Fruit fly (Drosophila melanogaster) whole organism, embryonic: ENCODE results near the gene CG11980.

Source experiments
- Antp ChIP-seq: fragments of 200-800 bp; sonication (Bioruptor generic); optimal IDR thresholded peaks from 3 replicates; lab custom pipeline; 2016; ENCODE audit warnings: missing biosample characterization, missing genetic modification characterization
- Asciz ChIP-seq: fragments of 200-800 bp; sonication (Bioruptor generic); optimal IDR thresholded peaks from 2 replicates; lab custom pipeline; 2017; ENCODE audit warnings: missing biosample characterization, mild to moderate bottlenecking, missing genetic modification characterization, missing genetic modification reagents
- Atf-2 ChIP-seq: fragments of 200-800 bp; sonication (Bioruptor generic); optimal IDR thresholded peaks from 2 replicates; lab custom pipeline; 2016; ENCODE audit warnings: missing biosample characterization, missing genetic modification characterization
- Blimp-1 ChIP-seq: fragments of 200-800 bp; sonication (Bioruptor generic); optimal IDR thresholded peaks from 3 replicates; lab custom pipeline; 2018; ENCODE audit warnings: missing biosample characterization, missing genetic modification characterization, mild to moderate bottlenecking, moderate library complexity, missing genetic modification reagents
- CG10147 ChIP-seq: fragments of 200-800 bp; sonication (Bioruptor generic); optimal IDR thresholded peaks from 2 replicates; lab custom pipeline; 2019; ENCODE audit warnings: missing biosample characterization, mild to moderate bottlenecking, missing genetic modification characterization, moderate library complexity
- CG11456 ChIP-seq: fragments of 200-800 bp; sonication (Bioruptor generic); IDR thresholded peaks from 3 replicates; pipeline ENCODE4 v1.3.6; 2022; ENCODE audit warnings: missing biosample characterization, missing genetic modification characterization
- CG11560 ChIP-seq: fragments of 200-800 bp; sonication (Bioruptor generic); IDR thresholded peaks from 3 replicates; pipeline ENCODE4 v1.3.6; 2022; ENCODE audit warnings: missing biosample characterization, missing genetic modification characterization
- CG12769 ChIP-seq: fragments of 200-800 bp; sonication (Bioruptor generic); optimal IDR thresholded peaks from 2 replicates; lab custom pipeline; 2019; ENCODE audit warnings: missing biosample characterization, mild to moderate bottlenecking, missing genetic modification characterization, moderate library complexity
- CG13424 ChIP-seq: fragments of 200-800 bp; sonication (Bioruptor generic); optimal IDR thresholded peaks from 2 replicates; lab custom pipeline; 2019; ENCODE audit warnings: missing biosample characterization, mild to moderate bottlenecking, missing genetic modification characterization, moderate library complexity
- CG1529 ChIP-seq: fragments of 200-800 bp; sonication (Bioruptor generic); optimal IDR thresholded peaks from 3 replicates; lab custom pipeline; 2018; ENCODE audit warnings: missing biosample characterization, missing genetic modification characterization
- CG18262 ChIP-seq: fragments of 200-800 bp; optimal IDR thresholded peaks from 3 replicates; lab custom pipeline; 2019; ENCODE audit warnings: missing biosample characterization, mild to moderate bottlenecking, missing genetic modification characterization, moderate library complexity
- CG18764 ChIP-seq: fragments of 200-800 bp; sonication (Bioruptor generic); optimal IDR thresholded peaks from 3 replicates; lab custom pipeline; 2016; ENCODE audit warnings: missing biosample characterization, missing genetic modification characterization
- CG2712 ChIP-seq: fragments of 200-800 bp; optimal IDR thresholded peaks from 3 replicates; lab custom pipeline; 2019; ENCODE audit warnings: missing biosample characterization, mild to moderate bottlenecking, missing genetic modification characterization, moderate library complexity
- CG31224 ChIP-seq: fragments of 200-800 bp; sonication (Bioruptor generic); IDR thresholded peaks from 2 replicates; pipeline ENCODE4 v1.3.6; 2022; ENCODE audit warnings: missing biosample characterization, missing genetic modification characterization
- CG32772 ChIP-seq: fragments of 200-800 bp; sonication (Bioruptor generic); IDR thresholded peaks from 2 replicates; pipeline ENCODE4 v1.3.6; 2022; ENCODE audit warnings: missing biosample characterization, missing genetic modification characterization
- CG4360 ChIP-seq: fragments of 200-800 bp; sonication (Bioruptor generic); IDR thresholded peaks from 2 replicates; pipeline ENCODE4 v1.3.6; 2022; ENCODE audit warnings: missing biosample characterization, missing genetic modification characterization
- CG4854 ChIP-seq: fragments of 200-800 bp; sonication (Bioruptor generic); optimal IDR thresholded peaks from 2 replicates; lab custom pipeline; 2016; ENCODE audit warnings: missing biosample characterization, missing genetic modification characterization, inconsistent platforms
- CG6654 ChIP-seq: fragments of 200-800 bp; sonication (Bioruptor generic); optimal IDR thresholded peaks from 2 replicates; lab custom pipeline; 2017; ENCODE audit warnings: missing biosample characterization, mild to moderate bottlenecking, missing genetic modification characterization
- Dip3 ChIP-seq: fragments of 200-800 bp; sonication (Bioruptor generic); optimal IDR thresholded peaks from 3 replicates; lab custom pipeline; 2016; ENCODE audit warnings: missing biosample characterization, missing genetic modification characterization
- Drgx ChIP-seq: fragments of 200-800 bp; sonication (Bioruptor generic); IDR thresholded peaks from 2 replicates; pipeline ENCODE4 v1.3.6; 2022; ENCODE audit warnings: missing biosample characterization, missing genetic modification characterization
- Ets65A ChIP-seq: fragments of 200-800 bp; sonication (Bioruptor generic); peaks from one replicate; lab custom pipeline; 2016; ENCODE audit warnings: missing biosample characterization, missing genetic modification characterization
- Meics ChIP-seq: fragments of 200-800 bp; sonication (Bioruptor generic); optimal IDR thresholded peaks from 2 replicates; lab custom pipeline; 2017; ENCODE audit warnings: missing biosample characterization, mild to moderate bottlenecking, missing genetic modification characterization
- Mrtf ChIP-seq: fragments of 200-800 bp; sonication (Bioruptor generic); IDR thresholded peaks from 3 replicates; pipeline ENCODE4 v1.3.6; 2022; ENCODE audit warnings: missing biosample characterization, missing genetic modification characterization
- Poxn ChIP-seq: fragments of 200-800 bp; sonication (Bioruptor generic); IDR thresholded peaks from 2 replicates; pipeline ENCODE4 v1.3.6; 2022; ENCODE audit warnings: missing biosample characterization, missing genetic modification characterization
- Sox102F ChIP-seq: fragments of 200-800 bp; sonication (Bioruptor generic); optimal IDR thresholded peaks from 2 replicates; lab custom pipeline; 2018; ENCODE audit warnings: missing biosample characterization, mild to moderate bottlenecking, missing genetic modification characterization, moderate library complexity
- aop ChIP-seq: fragments of 200-800 bp; sonication (Bioruptor generic); IDR thresholded peaks from 2 replicates; pipeline ENCODE4 v1.3.6; 2022; ENCODE audit warnings: missing biosample characterization, missing genetic modification characterization
- chn ChIP-seq: fragments of 200-800 bp; sonication (Bioruptor generic); optimal IDR thresholded peaks from 2 replicates; lab custom pipeline; 2016; ENCODE audit warnings: missing biosample characterization, missing genetic modification characterization
- crol ChIP-seq: fragments of 200-800 bp; sonication (Bioruptor generic); IDR thresholded peaks from 2 replicates; pipeline ENCODE4 v1.3.6; 2022; ENCODE audit warnings: missing biosample characterization, missing genetic modification characterization
- dm ChIP-seq: fragments of 200-800 bp; sonication (Bioruptor generic); optimal IDR thresholded peaks from 3 replicates; lab custom pipeline; 2016; ENCODE audit warnings: missing biosample characterization, missing genetic modification characterization
- dmrt11E ChIP-seq: fragments of 200-800 bp; sonication (Bioruptor generic); optimal IDR thresholded peaks from 3 replicates; lab custom pipeline; 2018; ENCODE audit warnings: missing biosample characterization, mild to moderate bottlenecking, missing genetic modification characterization, moderate library complexity
- eve ChIP-seq, 2 experiments: fragments of >200 bp; optimal IDR thresholded peaks; 2 replicates each; lab custom pipeline; 2017; ENCODE audit warnings: missing biosample characterization in 2 of 2, missing genetic modification characterization in 2 of 2
- gem ChIP-seq: fragments of 200-800 bp; sonication (Bioruptor generic); optimal IDR thresholded peaks from 2 replicates; lab custom pipeline; 2019; ENCODE audit warnings: missing biosample characterization, mild to moderate bottlenecking, missing genetic modification characterization, moderate library complexity
- gsb ChIP-seq: fragments of 200-800 bp; sonication (Bioruptor generic); IDR thresholded peaks from 2 replicates; pipeline ENCODE4 v1.3.6; 2022; ENCODE audit warnings: missing biosample characterization, missing genetic modification characterization
- klu ChIP-seq: fragments of 200-800 bp; sonication (Bioruptor generic); IDR thresholded peaks from 2 replicates; pipeline ENCODE4 v1.3.6; 2022; ENCODE audit warnings: missing biosample characterization, missing genetic modification characterization
- kni ChIP-seq: fragments of 200-800 bp; sonication (Bioruptor generic); optimal IDR thresholded peaks from 3 replicates; lab custom pipeline; 2017; ENCODE audit warnings: mild to moderate bottlenecking, missing biosample characterization, missing genetic modification reagents, missing genetic modification characterization
- mirr ChIP-seq: fragments of 200-800 bp; sonication (Bioruptor generic); optimal IDR thresholded peaks from 3 replicates; lab custom pipeline; 2018; ENCODE audit warnings: missing biosample characterization, mild to moderate bottlenecking, missing genetic modification characterization
- mld ChIP-seq: fragments of 200-800 bp; sonication (Bioruptor generic); IDR thresholded peaks from 3 replicates; pipeline ENCODE4 v1.3.6; 2022; ENCODE audit warnings: missing biosample characterization, missing genetic modification characterization; ENCODE audit not compliant: partially characterized antibody
- peb ChIP-seq: fragments of 200-800 bp; sonication (Bioruptor generic); IDR thresholded peaks from 2 replicates; pipeline ENCODE4 v1.3.6; 2022; ENCODE audit warnings: missing biosample characterization, missing genetic modification characterization
- pros ChIP-seq: fragments of 200-800 bp; sonication (Bioruptor generic); optimal IDR thresholded peaks from 3 replicates; lab custom pipeline; 2019; ENCODE audit warnings: missing biosample characterization, mild to moderate bottlenecking, missing genetic modification characterization, moderate library complexity
- repo ChIP-seq: fragments of 200-800 bp; sonication (Bioruptor generic); optimal IDR thresholded peaks from 2 replicates; lab custom pipeline; 2016; ENCODE audit warnings: missing biosample characterization, missing genetic modification characterization
- sd ChIP-seq: fragments of 200-800 bp; sonication (Bioruptor generic); optimal IDR thresholded peaks from 3 replicates; lab custom pipeline; 2018; ENCODE audit warnings: missing biosample characterization, mild to moderate bottlenecking, missing genetic modification characterization, moderate library complexity
- sens-2 ChIP-seq: fragments of 200-800 bp; sonication (Bioruptor generic); IDR thresholded peaks from 2 replicates; pipeline ENCODE4 v1.3.6; 2022; ENCODE audit warnings: missing biosample characterization, missing genetic modification characterization
- sqz ChIP-seq: fragments of 200-800 bp; sonication (Bioruptor generic); optimal IDR thresholded peaks from 3 replicates; lab custom pipeline; 2018; ENCODE audit warnings: missing biosample characterization, mild to moderate bottlenecking, missing genetic modification characterization
- ssp ChIP-seq: fragments of 200-800 bp; sonication (Bioruptor generic); IDR thresholded peaks from 2 replicates; pipeline ENCODE4 v1.3.6; 2022; ENCODE audit warnings: missing biosample characterization, missing genetic modification characterization
- vvl ChIP-seq: fragments of 200-800 bp; sonication (Bioruptor generic); IDR thresholded peaks from 2 replicates; pipeline ENCODE4 v1.3.6; 2022; ENCODE audit warnings: missing biosample characterization, missing genetic modification characterization

CG11980 gene

dm6 chr3R:8966598-8966997 is 37.2 kb upstream of the CG11980 start:
- no peak for TF ChIP-seq repo
- TF ChIP-seq Drgx (GFP tag; lab: Robert Waterston, UW), result 0 out of 2 replicates have a peak, but pooled peaks have one; percentile 9

DNA sequence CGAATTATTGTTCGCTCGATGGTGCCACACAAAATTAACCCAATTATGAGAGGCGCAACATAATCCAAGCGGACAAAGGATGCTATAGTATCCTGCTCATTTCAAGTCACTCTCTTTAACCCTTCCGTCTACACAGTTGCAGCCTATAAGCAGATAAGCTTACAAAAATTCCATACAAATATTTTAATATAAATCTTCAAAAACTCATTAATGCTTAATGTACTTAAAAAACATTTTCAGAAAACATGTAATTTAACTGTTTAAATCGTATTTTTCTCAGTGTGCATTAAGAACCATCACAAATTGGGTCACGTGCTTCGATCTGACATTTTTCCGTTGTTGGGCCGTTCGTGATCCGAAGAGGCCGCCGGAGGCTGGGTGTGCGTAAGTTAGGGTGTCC is 35.0 kb upstream of the CG11980 start:
- TF ChIP-seq eve (GFP tag; optimal IDR thresholded peaks at IDR 0.05; lab: Kevin White, UChicago) (peak in 1 of 2 experiments; percentile 2), Poxn (GFP tag; lab: Robert Waterston, UW) (no peak), CG18262 (tag; lab: Kevin White, UChicago) (peak; percentile 2)

- TF ChIP-seq CG13424 (no peak), dm (GFP tag; lab: Kevin White, UChicago) (no peak), sqz (GFP tag; lab: Kevin White, UChicago) (peak; percentile 17), CG18764 (no peak), sd (tag; lab: Kevin White, UChicago) (peak; percentile 76), ssp (GFP tag; lab: Robert Waterston, UW) (no peak), CG10147 (GFP tag; lab: Kevin White, UChicago) (no peak), Blimp-1 (GFP tag; lab: Kevin White, UChicago) (peak; percentile 32), Dip3 (GFP tag; lab: Kevin White, UChicago) (no peak), Atf-2 (no peak), mld (GFP tag; lab: Robert Waterston, UW) (0 out of 3 replicates have a peak, but pooled peaks have one; percentile 20), klu (no peak), CG6654 (GFP tag; lab: Kevin White, UChicago) (no peak), Antp (GFP tag; lab: Kevin White, UChicago) (no peak), crol (GFP tag; lab: Robert Waterston, UW) (peak; percentile 74), kni (GFP tag; lab: Kevin White, UChicago) (peak; percentile 96), vvl (0 out of 2 replicates have a peak, but pooled peaks have one; percentile 7), CG12769 (tag; lab: Kevin White, UChicago) (peak; percentile 61)
- TF ChIP-seq, all 482 proteins: peak for 8
Observed at dm6 chr3R:8969301-8969925, 34.4 kb upstream of the CG11980 start.

DNA sequence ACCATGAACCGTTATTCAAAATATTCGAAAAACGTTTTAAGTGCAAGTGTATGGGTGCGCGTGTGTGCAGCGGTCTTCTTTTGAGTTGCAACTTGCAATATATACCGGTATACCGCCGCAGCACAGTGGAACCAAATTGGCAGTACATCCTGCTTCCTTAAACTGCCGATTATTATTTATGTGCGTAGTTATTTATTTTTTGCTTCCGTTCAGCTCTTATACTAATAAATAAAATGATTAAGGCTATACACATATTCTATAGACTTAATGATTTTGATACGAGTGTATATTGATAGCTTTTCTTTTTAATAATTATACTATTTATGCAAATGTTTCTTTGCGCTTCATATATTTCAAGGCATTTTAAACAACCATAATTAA is 33.9 kb upstream of the CG11980 start:
- peak; percentile 21 for TF ChIP-seq gem (tag; lab: Kevin White, UChicago)
- no peak for TF ChIP-seq CG11560
- no peak for TF ChIP-seq mirr (GFP tag; lab: Kevin White, UChicago)
- peak; percentile 24 for TF ChIP-seq Sox102F (GFP tag; lab: Kevin White, UChicago)
- TF ChIP-seq CG2712 (tag; lab: Kevin White, UChicago), result peak; percentile 20
- TF ChIP-seq peb, result no peak
- peak; percentile 8 for TF ChIP-seq kni (GFP tag; lab: Kevin White, UChicago)

dm6 chr3R:8970707-8971106 is 33.1 kb upstream of the CG11980 start:
- TF ChIP-seq Meics (GFP tag; lab: Kevin White, UChicago) (no peak), kni (GFP tag; lab: Kevin White, UChicago) (peak; percentile 16), CG32772 (GFP tag; lab: Robert Waterston, UW) (no peak), CG4854 (GFP tag; lab: Kevin White, UChicago) (no peak), chn (GFP tag; lab: Kevin White, UChicago) (no peak), Mrtf (GFP tag; lab: Robert Waterston, UW) (no peak), gsb (GFP tag; lab: Robert Waterston, UW) (no peak), pros (GFP tag; lab: Kevin White, UChicago) (no peak), dmrt11E (no peak), Blimp-1 (GFP tag; lab: Kevin White, UChicago) (peak; percentile 96), CG1529 (no peak), Asciz (GFP tag; lab: Kevin White, UChicago) (no peak), sens-2 (GFP tag; lab: Robert Waterston, UW) (no peak), aop (GFP tag; lab: Robert Waterston, UW) (no peak), CG11456 (no peak), CG31224 (GFP tag; lab: Robert Waterston, UW) (no peak), CG4360 (0 out of 2 replicates have a peak, but pooled peaks have one; percentile 39), Ets65A (no peak)
